Fruit fly (Drosophila melanogaster): ENCODE measurements around the gene msi.

Gene msi

DNA sequence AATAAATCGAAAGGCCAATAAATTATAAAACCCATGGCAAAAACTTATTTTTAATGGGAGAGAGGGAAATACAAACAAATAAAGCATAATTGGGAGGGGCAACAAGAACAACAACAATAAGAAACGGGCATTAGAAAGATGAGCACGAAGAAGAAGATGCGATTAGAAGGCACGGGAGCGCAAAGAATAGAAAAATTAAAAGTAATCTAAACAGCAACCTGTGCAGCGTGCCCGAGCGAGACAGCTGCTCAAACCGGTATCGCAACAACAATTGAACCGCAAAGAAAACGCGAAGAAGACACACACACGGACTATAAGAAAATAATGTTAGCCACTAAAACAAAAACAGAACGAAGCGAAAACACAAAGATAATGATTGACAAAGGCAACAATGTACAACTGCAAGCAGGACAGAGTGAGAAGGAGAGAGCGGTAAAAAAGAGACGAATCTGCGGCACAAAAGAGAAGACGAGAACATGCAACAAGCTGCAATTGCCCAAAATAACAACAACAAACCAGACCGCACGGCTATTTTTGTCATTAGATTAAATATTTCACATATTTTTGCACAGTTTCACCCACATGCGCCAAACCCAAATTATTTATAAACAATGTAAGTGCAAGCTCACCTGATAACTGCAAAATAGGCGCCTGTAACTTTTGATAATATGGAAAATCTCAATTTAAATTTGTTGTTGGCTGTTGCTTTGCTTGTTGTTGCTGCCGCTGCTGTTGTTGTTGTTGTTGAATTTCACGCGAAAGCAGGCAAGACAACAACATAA is 43.9 kb upstream of the msi start (continued):
- no peak for TF ChIP-seq hkb (optimal IDR thresholded peaks at IDR 0.05)
- peak; percentile 11; the same call in 1 of the 2 replicates for TF ChIP-seq hkb (GFP tag; IDR thresholded peaks at IDR 0.05)
- TF ChIP-seq Nf-YC (tag; optimal IDR thresholded peaks at IDR 0.05) = no peak
- TF ChIP-seq Hey (tag; optimal IDR thresholded peaks at IDR 0.05) = no peak
- TF ChIP-seq Aef1 (GFP tag; IDR thresholded peaks at IDR 0.05) = peak; percentile 60
- TF ChIP-seq CG16815 (GFP tag; optimal IDR thresholded peaks at IDR 0.05) = no peak
- no peak for TF ChIP-seq NK7.1 (GFP tag; optimal IDR thresholded peaks at IDR 0.05)
- TF ChIP-seq CG4360 (GFP tag; IDR thresholded peaks at IDR 0.05) = peak; percentile 98
- TF ChIP-seq unc-4 (GFP tag; IDR thresholded peaks at IDR 0.05; ENCODE audit: partially characterized antibody) = no peak
- no peak for TF ChIP-seq slp2 (GFP tag; optimal IDR thresholded peaks at IDR 0.05)
- TF ChIP-seq Dip2 (GFP tag; IDR thresholded peaks at IDR 0.05) = no peak
- no peak for TF ChIP-seq Meics (GFP tag; optimal IDR thresholded peaks at IDR 0.05)
- TF ChIP-seq jumu (GFP tag; optimal IDR thresholded peaks at IDR 0.05) = no peak
- peak; percentile 9 for TF ChIP-seq pros (GFP tag; optimal IDR thresholded peaks at IDR 0.05)
- TF ChIP-seq Elba2 (GFP tag; optimal IDR thresholded peaks at IDR 0.05) = peak; percentile 76
- TF ChIP-seq CG17912 (GFP tag; optimal IDR thresholded peaks at IDR 0.05) = no peak
- TF ChIP-seq sob (GFP tag; IDR thresholded peaks at IDR 0.05) = no peak
- no peak for TF ChIP-seq phol (tag; optimal IDR thresholded peaks at IDR 0.05)
- TF ChIP-seq E2f2 (GFP tag; IDR thresholded peaks at IDR 0.05) = no peak
- TF ChIP-seq Dip3 (GFP tag; optimal IDR thresholded peaks at IDR 0.05) = no peak

DNA sequence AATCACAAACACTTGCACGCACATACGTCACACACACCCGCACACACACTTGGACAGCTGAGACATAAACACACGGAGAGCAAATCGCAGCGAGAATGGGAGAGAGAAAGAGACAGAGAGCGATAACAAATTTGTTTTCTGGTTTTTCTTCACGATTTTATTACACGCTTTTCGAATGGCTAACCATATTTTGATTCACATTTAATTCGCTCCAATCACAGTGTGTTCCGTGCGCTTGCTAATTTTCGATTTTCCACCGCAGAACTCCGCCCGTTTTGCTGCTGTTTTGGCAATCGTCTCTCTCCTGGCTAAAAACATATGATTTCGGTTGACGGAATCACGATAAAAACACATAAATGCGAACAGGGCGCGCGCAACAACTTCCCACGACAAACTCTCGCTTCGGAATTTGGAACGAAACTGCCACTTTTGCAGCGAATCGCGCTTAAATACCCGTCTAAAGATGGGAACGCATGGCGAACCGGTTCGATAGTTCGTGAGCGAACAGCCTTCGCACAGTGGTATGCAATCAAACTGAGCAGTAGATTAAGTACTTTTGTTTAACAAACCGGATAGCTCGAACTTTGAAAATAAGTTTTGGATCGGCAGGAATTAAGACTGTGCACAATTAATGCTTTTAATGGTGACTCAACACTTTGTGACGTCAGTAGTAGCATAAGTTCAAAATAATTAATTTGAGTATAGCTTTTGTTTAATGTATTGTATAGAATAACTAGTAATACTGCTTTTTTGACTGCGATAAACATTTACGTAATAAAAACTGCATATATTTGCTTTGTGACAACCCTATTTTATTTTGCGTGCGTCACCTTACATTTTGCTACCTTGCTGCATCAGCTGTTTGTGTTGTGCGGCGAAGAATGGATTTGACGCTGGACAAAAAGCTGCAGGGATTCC is 43.0 kb upstream of the msi start, which contains the start of the genes Fur1 and Vps33B:
Gene Fur1 (minus strand): TSS at position 424 of the 918 bp plus-strand sequence.
Gene Vps33B (plus strand): TSS at position 856 of the 918 bp plus-strand sequence.
- peak; percentile 97 for TF ChIP-seq CG30431 (GFP tag; optimal IDR thresholded peaks at IDR 0.05)
- peak; percentile 53 for TF ChIP-seq MESR4 (GFP tag; optimal IDR thresholded peaks at IDR 0.05)
- TF ChIP-seq Side (GFP tag; optimal IDR thresholded peaks at IDR 0.05) = peak; percentile 98
- peak; percentile 84 for TF ChIP-seq chm (GFP tag; IDR thresholded peaks at IDR 0.05)
- TF ChIP-seq CG17568 (GFP tag; optimal IDR thresholded peaks at IDR 0.05) = peak; percentile 92
- TF ChIP-seq da (GFP tag; optimal IDR thresholded peaks at IDR 0.05) = peak; percentile 96
- TF ChIP-seq CG6654 (GFP tag; optimal IDR thresholded peaks at IDR 0.05) = peak; percentile 85
- TF ChIP-seq CG13775 (GFP tag; optimal IDR thresholded peaks at IDR 0.05) = peak; percentile 99
- peak; percentile 85 for TF ChIP-seq CG7357 (GFP tag; IDR thresholded peaks at IDR 0.05)
- peak; percentile 92 for TF ChIP-seq CG10565 (GFP tag; optimal IDR thresholded peaks at IDR 0.05)
- TF ChIP-seq maf-S (GFP tag; optimal IDR thresholded peaks at IDR 0.05) = peak; percentile 98
- TF ChIP-seq CG10543 (GFP tag; optimal IDR thresholded peaks at IDR 0.05) = peak; percentile 98
- TF ChIP-seq CG8290 (GFP tag; optimal IDR thresholded peaks at IDR 0.05) = peak; percentile 97
- TF ChIP-seq CG8290 (tag; optimal IDR thresholded peaks at IDR 0.05) = peak; percentile 96 to 98
- TF ChIP-seq az2 (GFP tag; optimal IDR thresholded peaks at IDR 0.05) = peak; percentile 98
- TF ChIP-seq Gsc (GFP tag; IDR thresholded peaks at IDR 0.05) = no peak; the same call in 1 of the 2 replicates
- TF ChIP-seq corto (GFP tag; optimal IDR thresholded peaks at IDR 0.05) = peak; percentile 72
- peak; percentile 95 for TF ChIP-seq odd (GFP tag; optimal IDR thresholded peaks at IDR 0.05)
- peak; percentile 97 for TF ChIP-seq CG12236 (GFP tag; optimal IDR thresholded peaks at IDR 0.05)
- TF ChIP-seq gem (tag; optimal IDR thresholded peaks at IDR 0.05) = peak; percentile 98
- TF ChIP-seq CG8281 (tag; optimal IDR thresholded peaks at IDR 0.05) = peak; percentile 83
- peak; percentile 75 for TF ChIP-seq ash1 (GFP tag; optimal IDR thresholded peaks at IDR 0.05)
- TF ChIP-seq Spps (tag; optimal IDR thresholded peaks at IDR 0.05) = peak; percentile 93
- peak; percentile 94 for TF ChIP-seq en (GFP tag; optimal IDR thresholded peaks at IDR 0.05)
- TF ChIP-seq YL-1 (GFP tag; optimal IDR thresholded peaks at IDR 0.05) = peak; percentile 93
- peak; percentile 97 for TF ChIP-seq btn (GFP tag; optimal IDR thresholded peaks at IDR 0.05)
- TF ChIP-seq p53 (GFP tag; optimal IDR thresholded peaks at IDR 0.05) = peak; percentile 92
- peak; percentile 85 for TF ChIP-seq Dll (GFP tag; IDR thresholded peaks at IDR 0.05; ENCODE audit: partially characterized antibody)
- TF ChIP-seq CG1647 (GFP tag; optimal IDR thresholded peaks at IDR 0.05) = peak; percentile 98
